Worm (Caenorhabditis elegans): ENCODE measurements around the gene srt-69.

ce11 chrV:5265581-5265980, at the start of gene srt-69, which contains the start of gene B0238.12:
- TF ChIP-seq dao-5 (tag; optimal IDR thresholded peaks at IDR 0.05) (no peak), W03F9.2 (tag; optimal IDR thresholded peaks at IDR 0.05) (no peak), him-1 (tag; optimal IDR thresholded peaks at IDR 0.05) (no peak)
